Worm (Caenorhabditis elegans) whole organism, L4/young adult: Measurements from ENCODE around the gene C14C6.8.

ENCODE experiments used
- W03F9.2 ChIP-seq: fragments of 150-350 bp; optimal IDR thresholded peaks from 2 replicates; lab custom pipeline; 2014; ENCODE audit warnings: missing biosample characterization, missing genetic modification characterization
- dao-5 ChIP-seq: sonication (generic microtip); optimal IDR thresholded peaks from 2 replicates; lab custom pipeline; 2016; ENCODE audit warnings: missing genotype, missing genetic modification characterization, moderate library complexity, missing compliant biosample characterization
- him-1 ChIP-seq: sonication (generic microtip); optimal IDR thresholded peaks from 2 replicates; lab custom pipeline; 2016; ENCODE audit warnings: missing genotype, missing genetic modification reagents, missing genetic modification characterization, missing compliant biosample characterization

The C14C6.8 gene

ce11 chrV:553067-553466 lies at the start of gene C14C6.8:
Gene C14C6.8, minus strand, starts transcription at chrV:553167.
- TF ChIP-seq him-1 (no peak), dao-5 (tag; lab: Kevin White, UChicago) (no peak), W03F9.2 (tag; lab: Kevin White, UChicago) (no peak)

- no peak for TF ChIP-seq dao-5 (tag; lab: Kevin White, UChicago)
- no peak for TF ChIP-seq W03F9.2 (tag; lab: Kevin White, UChicago)
- TF ChIP-seq him-1 = no peak
Observed at ce11 chrV:600231-600630, 47.3 kb upstream of the C14C6.8 start, which contains the start of gene nhr-251. Gene nhr-251, plus strand, starts transcription at chrV:600531.

ce11 chrV:599783-600182 lies 46.8 kb upstream of the C14C6.8 start:
- TF ChIP-seq W03F9.2 (tag; lab: Kevin White, UChicago) = no peak
- no peak for TF ChIP-seq dao-5 (tag; lab: Kevin White, UChicago)
- no peak for TF ChIP-seq him-1

- no peak for TF ChIP-seq dao-5 (tag; lab: Kevin White, UChicago)
- no peak for TF ChIP-seq W03F9.2 (tag; lab: Kevin White, UChicago)
- TF ChIP-seq him-1 = no peak
Observed at ce11 chrV:598626-599025, 45.7 kb upstream of the C14C6.8 start.

- TF ChIP-seq W03F9.2 (tag; lab: Kevin White, UChicago) (no peak), dao-5 (tag; lab: Kevin White, UChicago) (no peak), him-1 (no peak)
Observed at ce11 chrV:597823-598222, 44.9 kb upstream of the C14C6.8 start.

- TF ChIP-seq him-1 = no peak
- TF ChIP-seq W03F9.2 (tag; lab: Kevin White, UChicago) = no peak
- no peak for TF ChIP-seq dao-5 (tag; lab: Kevin White, UChicago)
Observed at ce11 chrV:596923-597322, 44.0 kb upstream of the C14C6.8 start.

ce11 chrV:592959-593358 lies 40.0 kb upstream of the C14C6.8 start, which contains the start of gene ZK488.5:
Gene ZK488.5, plus strand, starts transcription at chrV:593259.
- TF ChIP-seq dao-5 (tag; lab: Kevin White, UChicago) (no peak), W03F9.2 (tag; lab: Kevin White, UChicago) (no peak), him-1 (no peak)

ce11 chrV:590182-590581 lies 37.2 kb upstream of the C14C6.8 start, which contains the start of gene ZK488.6:
Gene ZK488.6, plus strand, starts transcription at chrV:590482.
- TF ChIP-seq W03F9.2 (tag; lab: Kevin White, UChicago) (no peak), him-1 (no peak), dao-5 (tag; lab: Kevin White, UChicago) (no peak)

ce11 chrV:587818-588217 lies 34.9 kb upstream of the C14C6.8 start, which contains the start of gene K06H6.1:
Gene K06H6.1, plus strand, starts transcription at chrV:588118.
- TF ChIP-seq him-1 = no peak
- no peak for TF ChIP-seq W03F9.2 (tag; lab: Kevin White, UChicago)
- TF ChIP-seq dao-5 (tag; lab: Kevin White, UChicago) = no peak

- TF ChIP-seq dao-5 (tag; lab: Kevin White, UChicago) (no peak), W03F9.2 (tag; lab: Kevin White, UChicago) (no peak), him-1 (no peak)
Observed at ce11 chrV:585472-585871, 32.5 kb upstream of the C14C6.8 start, which contains the start of gene K06H6.2. Gene K06H6.2, plus strand, starts transcription at chrV:585772.

- TF ChIP-seq him-1 = no peak
Observed at ce11 chrV:581616-582015, 28.6 kb upstream of the C14C6.8 start, which contains the start of gene nstp-7. Gene nstp-7, plus strand, starts transcription at chrV:581916.

- TF ChIP-seq dao-5 (tag; lab: Kevin White, UChicago) (no peak), him-1 (no peak), W03F9.2 (tag; lab: Kevin White, UChicago) (no peak)
Observed at ce11 chrV:578977-579376, 26.0 kb upstream of the C14C6.8 start, which contains the start of gene K06H6.4. Gene K06H6.4, plus strand, starts transcription at chrV:579277.

- TF ChIP-seq dao-5 (tag; lab: Kevin White, UChicago) (no peak), him-1 (no peak), W03F9.2 (tag; lab: Kevin White, UChicago) (no peak)
Observed at ce11 chrV:576918-577317, 24.0 kb upstream of the C14C6.8 start.

ce11 chrV:576070-576469 lies 23.1 kb upstream of the C14C6.8 start, which contains the start of gene K06H6.5:
Gene K06H6.5, plus strand, starts transcription at chrV:576370.
- TF ChIP-seq him-1 (no peak), W03F9.2 (tag; lab: Kevin White, UChicago) (no peak), dao-5 (tag; lab: Kevin White, UChicago) (no peak)

ce11 chrV:574639-575038 lies 21.7 kb upstream of the C14C6.8 start, which contains the start of gene C14C6.13:
Gene C14C6.13, minus strand, starts transcription at chrV:574739.
- TF ChIP-seq him-1 (no peak), dao-5 (tag; lab: Kevin White, UChicago) (no peak), W03F9.2 (tag; lab: Kevin White, UChicago) (no peak)
